Fruit fly (Drosophila melanogaster): ENCODE results near the gene Ncc69.

The Ncc69 gene

dm6 chr3L:12406999-12407632 is 15.9 kb upstream of the Ncc69 start (continued):
- no peak for TF ChIP-seq Blimp-1 (GFP tag; optimal IDR thresholded peaks at IDR 0.05)
- no peak for TF ChIP-seq CG8388 (GFP tag; optimal IDR thresholded peaks at IDR 0.05)
- TF ChIP-seq CG7372 (GFP tag; IDR thresholded peaks at IDR 0.05) = peak; percentile 93
- TF ChIP-seq zen2 (GFP tag; IDR thresholded peaks at IDR 0.05; ENCODE audit: partially characterized antibody) = 0 out of 3 replicates have a peak, but pooled peaks have one; percentile 16
- peak; percentile 43 for TF ChIP-seq CG4424 (GFP tag; optimal IDR thresholded peaks at IDR 0.05)
- no peak for TF ChIP-seq fd96Cb (tag; optimal IDR thresholded peaks at IDR 0.05)
- TF ChIP-seq H2.0 (GFP tag; IDR thresholded peaks at IDR 0.05) = peak; percentile 71
- TF ChIP-seq tin (GFP tag; optimal IDR thresholded peaks at IDR 0.05) = peak; percentile 55
- peak; percentile 98 for TF ChIP-seq seq (GFP tag; IDR thresholded peaks at IDR 0.05)
- TF ChIP-seq CG16815 (GFP tag; optimal IDR thresholded peaks at IDR 0.05) = no peak
- peak; percentile 16 for TF ChIP-seq CG33557 (GFP tag; optimal IDR thresholded peaks at IDR 0.05)
- peak; percentile 92 for TF ChIP-seq CG15269 (tag; optimal IDR thresholded peaks at IDR 0.05)
- peak; percentile 53 for TF ChIP-seq CG3995 (GFP tag; optimal IDR thresholded peaks at IDR 0.05)
- 0 out of 2 replicates have a peak, but pooled peaks have one; percentile 27 for TF ChIP-seq Scr (GFP tag; IDR thresholded peaks at IDR 0.05; ENCODE audit: partially characterized antibody)
- peak; percentile 93 for TF ChIP-seq CG11398 (GFP tag; optimal IDR thresholded peaks at IDR 0.05)
- TF ChIP-seq CG7357 (GFP tag; IDR thresholded peaks at IDR 0.05) = peak; percentile 62; the same call in 1 of the 3 replicates
- peak; percentile 83 for TF ChIP-seq gcm2 (GFP tag; optimal IDR thresholded peaks at IDR 0.05)
- peak; percentile 34 for TF ChIP-seq CG9215 (GFP tag; IDR thresholded peaks at IDR 0.05)
- TF ChIP-seq CG11093 (GFP tag; IDR thresholded peaks at IDR 0.05) = peak; percentile 86; the same call in 2 of the 3 replicates
- peak; percentile 94 for TF ChIP-seq Hey (tag; optimal IDR thresholded peaks at IDR 0.05)
- TF ChIP-seq CG12659 (GFP tag; optimal IDR thresholded peaks at IDR 0.05) = peak; percentile 95
- TF ChIP-seq tap (tag; optimal IDR thresholded peaks at IDR 0.05) = peak; percentile 76
- TF ChIP-seq CG7786 (GFP tag; optimal IDR thresholded peaks at IDR 0.05) = peak; percentile 91
- peak; percentile 28 to 77 for TF ChIP-seq bsh (GFP tag; optimal IDR thresholded peaks at IDR 0.05)
- peak; percentile 99 for TF ChIP-seq kay (GFP tag; optimal IDR thresholded peaks at IDR 0.05)
- TF ChIP-seq Asciz (GFP tag; optimal IDR thresholded peaks at IDR 0.05) = peak; percentile 91
- peak; percentile 99 for TF ChIP-seq CG10543 (GFP tag; optimal IDR thresholded peaks at IDR 0.05)
- peak; percentile 82 for TF ChIP-seq slp2 (GFP tag; optimal IDR thresholded peaks at IDR 0.05)
- peak; percentile 97 for TF ChIP-seq CHES-1-like (GFP tag; optimal IDR thresholded peaks at IDR 0.05)
- TF ChIP-seq CG9727 (GFP tag; optimal IDR thresholded peaks at IDR 0.05) = peak; percentile 85
- peak; percentile 91 for TF ChIP-seq CG12299 (tag; optimal IDR thresholded peaks at IDR 0.05)
- TF ChIP-seq ind (GFP tag; optimal IDR thresholded peaks at IDR 0.05) = peak; percentile 32
- TF ChIP-seq hb (GFP tag; IDR thresholded peaks at IDR 0.05; ENCODE audit: partially characterized antibody) = no peak
- peak; percentile 55 for TF ChIP-seq CG12391 (tag; optimal IDR thresholded peaks at IDR 0.05)
- no peak for TF ChIP-seq CG7963 (GFP tag; IDR thresholded peaks at IDR 0.05; ENCODE audit: partially characterized antibody)
- TF ChIP-seq grau (tag; optimal IDR thresholded peaks at IDR 0.05) = peak; percentile 70
- peak; percentile 81 for TF ChIP-seq shn (GFP tag; optimal IDR thresholded peaks at IDR 0.05)
- peak; percentile 91 for TF ChIP-seq CG10147 (GFP tag; optimal IDR thresholded peaks at IDR 0.05)
- peak; percentile 85 for TF ChIP-seq vvl (GFP tag; IDR thresholded peaks at IDR 0.05)
- TF ChIP-seq tup (GFP tag; optimal IDR thresholded peaks at IDR 0.05) = peak; percentile 92
- no peak for TF ChIP-seq br (optimal IDR thresholded peaks at IDR 0.05)
- peak; percentile 59 for TF ChIP-seq CG32772 (GFP tag; IDR thresholded peaks at IDR 0.05)
- TF ChIP-seq CG8089 (GFP tag; optimal IDR thresholded peaks at IDR 0.05) = peak; percentile 88
- TF ChIP-seq Hr39 (optimal IDR thresholded peaks at IDR 0.05) = no peak
- TF ChIP-seq HHEX (GFP tag; optimal IDR thresholded peaks at IDR 0.05) = peak; percentile 94
- TF ChIP-seq exex (tag; optimal IDR thresholded peaks at IDR 0.05) = peak; percentile 92
- TF ChIP-seq CG2712 (tag; optimal IDR thresholded peaks at IDR 0.05) = peak; percentile 39
- TF ChIP-seq pfk (GFP tag; optimal IDR thresholded peaks at IDR 0.05) = peak; percentile 80
- TF ChIP-seq CG4820 (GFP tag; optimal IDR thresholded peaks at IDR 0.05) = peak; percentile 50
- no peak for TF ChIP-seq h (optimal IDR thresholded peaks at IDR 0.05)

Measured in whole organism, embryonic.